Fruit fly (Drosophila melanogaster) whole organism, embryonic: ENCODE results near the gene CG1998.

ENCODE experiments used
- Atf6 ChIP-seq: fragments of 200-800 bp; sonication (Bioruptor generic); IDR thresholded peaks from 2 replicates; pipeline ENCODE4 v1.3.6; 2022; ENCODE audit warnings: missing biosample characterization, missing genetic modification characterization
- CG10267 ChIP-seq: fragments of 200-800 bp; sonication (Bioruptor generic); optimal IDR thresholded peaks from 2 replicates; lab custom pipeline; 2018; ENCODE audit warnings: missing biosample characterization, mild to moderate bottlenecking, missing genetic modification characterization, moderate library complexity
- CG11456 ChIP-seq: fragments of 200-800 bp; sonication (Bioruptor generic); IDR thresholded peaks from 3 replicates; pipeline ENCODE4 v1.3.6; 2022; ENCODE audit warnings: missing biosample characterization, missing genetic modification characterization
- CG11560 ChIP-seq: fragments of 200-800 bp; sonication (Bioruptor generic); IDR thresholded peaks from 3 replicates; pipeline ENCODE4 v1.3.6; 2022; ENCODE audit warnings: missing biosample characterization, missing genetic modification characterization
- CG12071 ChIP-seq: fragments of 200-800 bp; sonication (Bioruptor generic); optimal IDR thresholded peaks from 3 replicates; lab custom pipeline; 2018; ENCODE audit warnings: missing biosample characterization, mild to moderate bottlenecking, missing genetic modification characterization
- CG13775 ChIP-seq: fragments of 200-800 bp; sonication (Bioruptor generic); optimal IDR thresholded peaks from 3 replicates; lab custom pipeline; 2017; ENCODE audit warnings: missing biosample characterization, mild to moderate bottlenecking, missing genetic modification characterization
- CG14667 ChIP-seq: fragments of 200-800 bp; sonication (Bioruptor generic); IDR thresholded peaks from 2 replicates; pipeline ENCODE4 v1.3.6; 2022; ENCODE audit warnings: missing biosample characterization, missing genetic modification characterization
- CG1529 ChIP-seq: fragments of 200-800 bp; sonication (Bioruptor generic); optimal IDR thresholded peaks from 3 replicates; lab custom pipeline; 2018; ENCODE audit warnings: missing biosample characterization, missing genetic modification characterization
- CG15601 ChIP-seq: fragments of 200-800 bp; sonication (Bioruptor generic); optimal IDR thresholded peaks from 3 replicates; lab custom pipeline; 2019; ENCODE audit warnings: missing biosample characterization, mild to moderate bottlenecking, missing genetic modification characterization, moderate library complexity
- CG17359 ChIP-seq: fragments of 200-800 bp; sonication (Bioruptor generic); optimal IDR thresholded peaks from 3 replicates; lab custom pipeline; 2018; ENCODE audit warnings: missing biosample characterization, mild to moderate bottlenecking, missing genetic modification characterization, moderate library complexity
- CG17361 ChIP-seq: fragments of 200-800 bp; sonication (Bioruptor generic); IDR thresholded peaks from 3 replicates; pipeline ENCODE4 v1.3.6; 2022; ENCODE audit warnings: missing biosample characterization, missing genetic modification characterization
- CG18011 ChIP-seq: fragments of 200-800 bp; sonication (Bioruptor generic); optimal IDR thresholded peaks from 2 replicates; lab custom pipeline; 2017; ENCODE audit warnings: missing biosample characterization, missing genetic modification characterization, mild to moderate bottlenecking, moderate library complexity, missing genotype
- CG2678 ChIP-seq: fragments of 200-800 bp; sonication (Bioruptor generic); optimal IDR thresholded peaks from 3 replicates; lab custom pipeline; 2019; ENCODE audit warnings: missing biosample characterization, mild to moderate bottlenecking, missing genetic modification characterization, moderate library complexity
- CG31224 ChIP-seq: fragments of 200-800 bp; sonication (Bioruptor generic); IDR thresholded peaks from 2 replicates; pipeline ENCODE4 v1.3.6; 2022; ENCODE audit warnings: missing biosample characterization, missing genetic modification characterization
- CG31388 ChIP-seq: fragments of 200-800 bp; sonication (Bioruptor generic); optimal IDR thresholded peaks from 2 replicates; lab custom pipeline; 2016; ENCODE audit warnings: missing biosample characterization, missing genetic modification characterization
- CG33557 ChIP-seq: fragments of 200-800 bp; sonication (Bioruptor generic); optimal IDR thresholded peaks from 2 replicates; lab custom pipeline; 2019; ENCODE audit warnings: missing biosample characterization, mild to moderate bottlenecking, missing genetic modification characterization, moderate library complexity
- CG3407 ChIP-seq: fragments of 200-800 bp; sonication (Bioruptor generic); optimal IDR thresholded peaks from 2 replicates; lab custom pipeline; 2018; ENCODE audit warnings: missing biosample characterization, mild to moderate bottlenecking, missing genetic modification characterization
- CG3726 ChIP-seq: fragments of 200-800 bp; sonication (Bioruptor generic); IDR thresholded peaks from 3 replicates; pipeline ENCODE4, ENCODE4 v1.3.6; 2022; ENCODE audit warnings: missing biosample characterization, missing genetic modification characterization
- CG6813 ChIP-seq: fragments of 200-800 bp; sonication (Bioruptor generic); optimal IDR thresholded peaks from 2 replicates; lab custom pipeline; 2017; ENCODE audit warnings: missing biosample characterization, missing genetic modification characterization, mild to moderate bottlenecking, moderate library complexity, missing genetic modification reagents
- CG7786 ChIP-seq: fragments of 200-800 bp; sonication (Bioruptor generic); optimal IDR thresholded peaks from 2 replicates; lab custom pipeline; 2016; ENCODE audit warnings: missing biosample characterization, missing genetic modification characterization
- CG7928 ChIP-seq: fragments of 200-800 bp; sonication (Bioruptor generic); optimal IDR thresholded peaks from 2 replicates; lab custom pipeline; 2017; ENCODE audit warnings: missing biosample characterization, mild to moderate bottlenecking, missing genetic modification characterization
- CoRest ChIP-seq: fragments of 200-800 bp; sonication (Bioruptor generic); optimal IDR thresholded peaks from 3 replicates; lab custom pipeline; 2018; ENCODE audit warnings: missing biosample characterization, mild to moderate bottlenecking, missing genetic modification characterization, moderate library complexity
- Dbx ChIP-seq: fragments of 200-800 bp; sonication (Bioruptor generic); IDR thresholded peaks from 3 replicates; pipeline ENCODE4 v1.3.6; 2022; ENCODE audit warnings: missing biosample characterization, missing genetic modification characterization
- Fer3 ChIP-seq: fragments of 200-800 bp; sonication (Bioruptor generic); optimal IDR thresholded peaks from 2 replicates; lab custom pipeline; 2018; ENCODE audit warnings: missing biosample characterization, mild to moderate bottlenecking, missing genetic modification characterization, moderate library complexity
- H15 ChIP-seq: fragments of 200-800 bp; sonication (Bioruptor generic); IDR thresholded peaks from 3 replicates; pipeline ENCODE4 v1.3.6; 2022; ENCODE audit warnings: missing biosample characterization, missing genetic modification characterization
- HHEX ChIP-seq: fragments of 200-800 bp; sonication (Bioruptor generic); optimal IDR thresholded peaks from 3 replicates; lab custom pipeline; 2017; ENCODE audit warnings: missing biosample characterization, mild to moderate bottlenecking, missing genetic modification characterization, missing genetic modification reagents
- Hand ChIP-seq: fragments of 200-800 bp; sonication (Bioruptor generic); optimal IDR thresholded peaks from 2 replicates; lab custom pipeline; 2017; ENCODE audit warnings: mild to moderate bottlenecking, missing biosample characterization, missing genetic modification reagents, missing genetic modification characterization
- HmgZ ChIP-seq: fragments of 200-800 bp; sonication (Bioruptor generic); optimal IDR thresholded peaks from 2 replicates; lab custom pipeline; 2018; ENCODE audit warnings: missing biosample characterization, mild to moderate bottlenecking, missing genetic modification characterization
- MTF-1 ChIP-seq: fragments of 200-800 bp; sonication (Bioruptor generic); optimal IDR thresholded peaks from 2 replicates; lab custom pipeline; 2018; ENCODE audit warnings: missing biosample characterization, mild to moderate bottlenecking, missing genetic modification characterization, borderline replicate concordance
- Mad ChIP-seq: fragments of 200-800 bp; sonication (Bioruptor generic); optimal IDR thresholded peaks from 2 replicates; lab custom pipeline; 2016; ENCODE audit warnings: missing biosample characterization, missing genetic modification characterization
- Meics ChIP-seq: fragments of 200-800 bp; sonication (Bioruptor generic); optimal IDR thresholded peaks from 2 replicates; lab custom pipeline; 2017; ENCODE audit warnings: missing biosample characterization, mild to moderate bottlenecking, missing genetic modification characterization
- Optix ChIP-seq: fragments of 200-800 bp; sonication (Bioruptor generic); IDR thresholded peaks from 3 replicates; pipeline ENCODE4 v1.3.6; 2022; ENCODE audit warnings: missing biosample characterization, missing genetic modification characterization
- Six4 ChIP-seq: fragments of 200-800 bp; sonication (Bioruptor generic); optimal IDR thresholded peaks from 2 replicates; lab custom pipeline; 2016; ENCODE audit warnings: missing biosample characterization, missing genetic modification characterization
- Sry-β ChIP-seq: fragments of 200-800 bp; sonication (Bioruptor generic); optimal IDR thresholded peaks from 2 replicates; lab custom pipeline; 2018; ENCODE audit warnings: missing biosample characterization, mild to moderate bottlenecking, missing genetic modification characterization, moderate library complexity
- az2 ChIP-seq: fragments of 200-800 bp; sonication (Bioruptor generic); optimal IDR thresholded peaks from 3 replicates; lab custom pipeline; 2016; ENCODE audit warnings: missing biosample characterization, missing genetic modification characterization
- bcd ChIP-seq: fragments of 200-800 bp; sonication (Bioruptor generic); optimal IDR thresholded peaks from 2 replicates; lab custom pipeline; 2017; ENCODE audit warnings: missing biosample characterization, mild to moderate bottlenecking, missing genetic modification characterization
- cato ChIP-seq: fragments of 200-800 bp; sonication (Bioruptor generic); optimal IDR thresholded peaks from 2 replicates; lab custom pipeline; 2016; ENCODE audit warnings: missing biosample characterization, missing genetic modification characterization, borderline replicate concordance
- chn ChIP-seq: fragments of 200-800 bp; sonication (Bioruptor generic); optimal IDR thresholded peaks from 2 replicates; lab custom pipeline; 2016; ENCODE audit warnings: missing biosample characterization, missing genetic modification characterization
- croc ChIP-seq: fragments of 200-800 bp; sonication (Bioruptor generic); conservative IDR thresholded peaks from 3 replicates; pipeline ENCODE4 v1.3.6; 2022; ENCODE audit warnings: missing biosample characterization, missing genetic modification characterization
- en ChIP-seq: fragments of 200-800 bp; sonication (Bioruptor generic); optimal IDR thresholded peaks from 2 replicates; lab custom pipeline; 2016; ENCODE audit warnings: missing biosample characterization, missing genetic modification characterization
- h ChIP-seq: fragments of >200 bp; optimal IDR thresholded peaks from 2 replicates; lab custom pipeline; 2017
- kni ChIP-seq: fragments of 200-800 bp; sonication (Bioruptor generic); optimal IDR thresholded peaks from 3 replicates; lab custom pipeline; 2017; ENCODE audit warnings: mild to moderate bottlenecking, missing biosample characterization, missing genetic modification reagents, missing genetic modification characterization
- lmd ChIP-seq: fragments of 200-800 bp; sonication (Bioruptor generic); IDR thresholded peaks from 2 replicates; pipeline ENCODE4 v1.3.6; 2022; ENCODE audit warnings: missing biosample characterization, missing genetic modification characterization
- pb ChIP-seq: fragments of 200-800 bp; sonication (Bioruptor generic); optimal IDR thresholded peaks from 3 replicates; lab custom pipeline; 2016; ENCODE audit warnings: missing biosample characterization, missing genetic modification characterization
- repo ChIP-seq: fragments of 200-800 bp; sonication (Bioruptor generic); optimal IDR thresholded peaks from 2 replicates; lab custom pipeline; 2016; ENCODE audit warnings: missing biosample characterization, missing genetic modification characterization
- slbo ChIP-seq: fragments of 200-800 bp; sonication (Bioruptor generic); IDR thresholded peaks from 2 replicates; pipeline ENCODE4 v1.3.6; 2022; ENCODE audit warnings: missing biosample characterization, missing genetic modification characterization
- tna ChIP-seq: fragments of 200-800 bp; sonication (Bioruptor generic); IDR thresholded peaks from 2 replicates; pipeline ENCODE4 v1.3.6; 2022; ENCODE audit warnings: missing biosample characterization, missing genetic modification characterization; ENCODE audit not compliant: partially characterized antibody
- unpg ChIP-seq: fragments of 200-800 bp; sonication (Bioruptor generic); optimal IDR thresholded peaks from 3 replicates; lab custom pipeline; 2018; ENCODE audit warnings: missing biosample characterization, mild to moderate bottlenecking, missing genetic modification characterization, moderate library complexity
- usp ChIP-seq: fragments of >200 bp; optimal IDR thresholded peaks from 2 replicates; lab custom pipeline; 2017; ENCODE audit warnings: missing biosample characterization, missing genetic modification characterization
- wek ChIP-seq: fragments of 200-800 bp; sonication (Bioruptor generic); optimal IDR thresholded peaks from 3 replicates; lab custom pipeline; 2018; ENCODE audit warnings: missing biosample characterization, mild to moderate bottlenecking, missing genetic modification characterization, moderate library complexity
- zfh1 ChIP-seq: fragments of 200-800 bp; sonication (Bioruptor generic); IDR thresholded peaks from 3 replicates; pipeline ENCODE4 v1.3.6; 2022; ENCODE audit warnings: missing biosample characterization, missing genetic modification characterization

Gene CG1998

DNA sequence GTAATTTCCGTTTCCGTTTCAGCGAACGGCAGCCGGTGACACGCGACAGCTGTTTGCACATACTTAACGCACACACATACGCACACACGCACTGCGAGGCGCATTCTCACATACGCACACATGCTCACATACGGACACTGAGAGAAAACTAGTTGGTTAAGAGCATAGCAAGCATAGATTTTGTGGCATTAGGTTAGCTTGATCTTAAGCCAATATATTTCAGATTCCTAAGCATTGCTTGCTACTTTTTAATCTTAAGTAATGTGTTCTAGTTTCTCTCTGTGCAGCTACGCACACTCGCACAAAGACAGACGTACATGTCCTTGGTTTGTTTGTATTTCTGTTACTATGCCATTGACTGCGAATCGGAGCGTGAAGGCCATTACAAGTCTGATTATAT lies 21.2 kb upstream of the CG1998 start (continued):
- TF ChIP-seq lmd (GFP tag; lab: Robert Waterston, UW) (peak; percentile 19; the same call in 1 of the 2 replicates), en (no peak), CG1529 (GFP tag; lab: Kevin White, UChicago) (no peak), Dbx (0 out of 3 replicates have a peak, but pooled peaks have one; percentile 11), croc (GFP tag; lab: Robert Waterston, UW) (no peak), CG33557 (no peak), Mad (GFP tag; lab: Kevin White, UChicago) (no peak), CoRest (tag; lab: Kevin White, UChicago) (peak; percentile 4), Meics (GFP tag; lab: Kevin White, UChicago) (peak; percentile 32), cato (no peak), CG13775 (no peak), MTF-1 (GFP tag; lab: Kevin White, UChicago) (no peak), CG10267 (no peak), CG31224 (GFP tag; lab: Robert Waterston, UW) (0 out of 2 replicates have a peak, but pooled peaks have one; percentile 26), usp (no peak), az2 (GFP tag; lab: Kevin White, UChicago) (no peak), CG7928 (no peak), Sry-β (GFP tag; lab: Kevin White, UChicago) (no peak), CG7786 (GFP tag; lab: Kevin White, UChicago) (peak; percentile 21), CG15601 (tag; lab: Kevin White, UChicago) (no peak), kni (no peak), H15 (GFP tag; lab: Robert Waterston, UW) (peak; percentile 27; the same call in 1 of the 3 replicates), zfh1 (GFP tag; lab: Robert Waterston, UW) (no peak), CG17359 (tag; lab: Kevin White, UChicago) (peak; percentile 16), CG11456 (GFP tag; lab: Robert Waterston, UW) (peak; percentile 65; the same call in 1 of the 3 replicates), wek (GFP tag; lab: Kevin White, UChicago) (no peak), Optix (GFP tag; lab: Robert Waterston, UW) (peak; percentile 35; the same call in 1 of the 3 replicates), Atf6 (GFP tag; lab: Robert Waterston, UW) (no peak), CG18011 (GFP tag; lab: Kevin White, UChicago) (no peak), chn (GFP tag; lab: Kevin White, UChicago) (no peak), CG12071 (GFP tag; lab: Kevin White, UChicago) (no peak), HmgZ (no peak), Six4 (GFP tag; lab: Kevin White, UChicago) (no peak), CG3407 (GFP tag; lab: Kevin White, UChicago) (no peak), CG2678 (tag; lab: Kevin White, UChicago) (peak; percentile 43), pb (no peak), CG3726 (GFP tag; lab: Robert Waterston, UW) (no peak), bcd (peak; percentile 10), repo (GFP tag; lab: Kevin White, UChicago) (no peak), CG14667 (no peak), HHEX (GFP tag; lab: Kevin White, UChicago) (peak; percentile 9), h (lab: Kevin White, UChicago) (no peak), tna (GFP tag; lab: Robert Waterston, UW) (no peak), CG11560 (tag; lab: Robert Waterston, UW) (0 out of 3 replicates have a peak, but pooled peaks have one; percentile 25), CG31388 (no peak), Fer3 (tag; lab: Kevin White, UChicago) (peak; percentile 19), Hand (GFP tag; lab: Kevin White, UChicago) (no peak), slbo (GFP tag; lab: Robert Waterston, UW) (peak; percentile 53), CG17361 (GFP tag; lab: Robert Waterston, UW) (no peak), CG6813 (GFP tag; lab: Kevin White, UChicago) (no peak), unpg (no peak)
